Fruit fly (Drosophila melanogaster) whole organism, embryonic: Measurements from ENCODE around the gene CG10232.
A peak's percentile ranks its signal among the peaks of the same experiment; 100 is the strongest.

ENCODE experiments used
- Aef1 ChIP-seq: fragments of 200-800 bp; sonication (Bioruptor generic); IDR thresholded peaks from 3 replicates; pipeline ENCODE4 v1.3.6; 2022; ENCODE audit warnings: missing biosample characterization, missing genetic modification characterization
- Atf3 ChIP-seq: fragments of 200-800 bp; sonication (Bioruptor generic); optimal IDR thresholded peaks from 3 replicates; lab custom pipeline; 2016; ENCODE audit warnings: missing biosample characterization, missing genetic modification characterization
- CG11247 ChIP-seq: fragments of 200-800 bp; sonication (Bioruptor generic); IDR thresholded peaks from 2 replicates; pipeline ENCODE4 v1.3.6; 2022; ENCODE audit warnings: missing biosample characterization, missing genetic modification characterization
- CG12659 ChIP-seq: fragments of 200-800 bp; sonication (Bioruptor generic); optimal IDR thresholded peaks from 3 replicates; lab custom pipeline; 2017; ENCODE audit warnings: mild to moderate bottlenecking, missing biosample characterization, missing genetic modification reagents, missing genetic modification characterization
- CG12769 ChIP-seq: fragments of 200-800 bp; sonication (Bioruptor generic); optimal IDR thresholded peaks from 2 replicates; lab custom pipeline; 2019; ENCODE audit warnings: missing biosample characterization, mild to moderate bottlenecking, missing genetic modification characterization, moderate library complexity
- CG14965 ChIP-seq: fragments of 200-800 bp; sonication (Bioruptor generic); optimal IDR thresholded peaks from 2 replicates; lab custom pipeline; 2016; ENCODE audit warnings: missing biosample characterization, missing genetic modification characterization, borderline replicate concordance
- CG15514 ChIP-seq: fragments of 200-800 bp; sonication (Bioruptor generic); optimal IDR thresholded peaks from 3 replicates; lab custom pipeline; 2017; ENCODE audit warnings: missing biosample characterization, missing genetic modification characterization, mild to moderate bottlenecking, moderate library complexity, missing genetic modification reagents
- CG18011 ChIP-seq: fragments of 200-800 bp; sonication (Bioruptor generic); optimal IDR thresholded peaks from 2 replicates; lab custom pipeline; 2017; ENCODE audit warnings: missing biosample characterization, missing genetic modification characterization, mild to moderate bottlenecking, moderate library complexity, missing genotype
- CG2875 ChIP-seq: fragments of 200-800 bp; sonication (Bioruptor generic); optimal IDR thresholded peaks from 2 replicates; lab custom pipeline; 2017; ENCODE audit warnings: missing biosample characterization, mild to moderate bottlenecking, missing genetic modification characterization, missing genetic modification reagents
- CG30431 ChIP-seq: fragments of 200-800 bp; sonication (Bioruptor generic); optimal IDR thresholded peaks from 2 replicates; lab custom pipeline; 2017; ENCODE audit warnings: missing biosample characterization, missing genetic modification characterization
- CG4707 ChIP-seq: fragments of 200-800 bp; sonication (Bioruptor generic); optimal IDR thresholded peaks from 2 replicates; lab custom pipeline; 2018; ENCODE audit warnings: missing biosample characterization, mild to moderate bottlenecking, missing genetic modification characterization, moderate library complexity
- CG6813 ChIP-seq: fragments of 200-800 bp; sonication (Bioruptor generic); optimal IDR thresholded peaks from 2 replicates; lab custom pipeline; 2017; ENCODE audit warnings: missing biosample characterization, missing genetic modification characterization, mild to moderate bottlenecking, moderate library complexity, missing genetic modification reagents
- CG7372 ChIP-seq: fragments of 200-800 bp; sonication (Bioruptor generic); IDR thresholded peaks from 2 replicates; pipeline ENCODE4 v1.3.6; 2022; ENCODE audit warnings: missing biosample characterization, missing genetic modification characterization
- CG8388 ChIP-seq: fragments of 200-800 bp; sonication (Bioruptor generic); optimal IDR thresholded peaks from 2 replicates; lab custom pipeline; 2019; ENCODE audit warnings: missing biosample characterization, mild to moderate bottlenecking, missing genetic modification characterization, moderate library complexity
- Dll ChIP-seq: fragments of 200-800 bp; sonication (Bioruptor generic); IDR thresholded peaks from 4 replicates; pipeline ENCODE4 v1.3.6; 2022; ENCODE audit warnings: missing biosample characterization, missing genetic modification characterization; ENCODE audit not compliant: partially characterized antibody
- Fer1 ChIP-seq: fragments of 200-800 bp; sonication (Bioruptor generic); optimal IDR thresholded peaks from 2 replicates; lab custom pipeline; 2017; ENCODE audit warnings: missing biosample characterization, mild to moderate bottlenecking, missing genetic modification characterization
- HLH3B ChIP-seq: fragments of 200-800 bp; sonication (Bioruptor generic); IDR thresholded peaks from 2 replicates; pipeline ENCODE4 v1.3.6; 2022; ENCODE audit warnings: missing biosample characterization, missing genetic modification characterization
- Hmr ChIP-seq: fragments of 200-800 bp; sonication (Bioruptor generic); optimal IDR thresholded peaks from 3 replicates; lab custom pipeline; 2017; ENCODE audit warnings: mild to moderate bottlenecking, missing biosample characterization, missing genetic modification reagents, missing genetic modification characterization
- Hmx ChIP-seq: fragments of 200-800 bp; sonication (Bioruptor generic); optimal IDR thresholded peaks from 2 replicates; lab custom pipeline; 2016; ENCODE audit warnings: missing biosample characterization, missing genetic modification characterization
- Hr78 ChIP-seq, 2 experiments: fragments of 200-800 bp in 1 of 2; fragments of >200 bp in 1 of 2; sonication (Bioruptor generic) in 1 of 2; optimal IDR thresholded peaks; 2 replicates each; lab custom pipeline; 2017 to 2019; ENCODE audit warnings: missing biosample characterization in 2 of 2, missing genetic modification characterization in 2 of 2, mild to moderate bottlenecking in 1 of 2, moderate library complexity in 1 of 2
- Jarid2 ChIP-seq: fragments of 200-800 bp; sonication (Bioruptor generic); optimal IDR thresholded peaks from 3 replicates; lab custom pipeline; 2017; ENCODE audit warnings: mild to moderate bottlenecking, missing biosample characterization, missing genetic modification reagents, missing genetic modification characterization
- NC2α ChIP-seq: fragments of 200-800 bp; sonication (Bioruptor generic); optimal IDR thresholded peaks from 2 replicates; lab custom pipeline; 2016; ENCODE audit warnings: missing biosample characterization, missing genetic modification characterization
- Sry-β ChIP-seq: fragments of 200-800 bp; sonication (Bioruptor generic); optimal IDR thresholded peaks from 2 replicates; lab custom pipeline; 2018; ENCODE audit warnings: missing biosample characterization, mild to moderate bottlenecking, missing genetic modification characterization, moderate library complexity
- Taf1 ChIP-seq: fragments of 200-800 bp; sonication (Bioruptor generic); IDR thresholded peaks from 2 replicates; pipeline ENCODE4 v1.3.6; 2022; ENCODE audit warnings: missing biosample characterization, missing genetic modification characterization
- cas ChIP-seq: fragments of 200-800 bp; sonication (Bioruptor generic); IDR thresholded peaks from 2 replicates; pipeline ENCODE4 v1.3.6; 2022; ENCODE audit warnings: missing biosample characterization, missing genetic modification characterization
- chm ChIP-seq: fragments of 200-800 bp; sonication (Bioruptor generic); IDR thresholded peaks from 2 replicates; pipeline ENCODE4 v1.3.6; 2022; ENCODE audit warnings: missing biosample characterization, missing genetic modification characterization
- ci ChIP-seq: fragments of 200-800 bp; sonication (Bioruptor generic); IDR thresholded peaks from 3 replicates; pipeline ENCODE4 v1.3.6; 2022; ENCODE audit warnings: missing biosample characterization, missing genetic modification characterization
- croc ChIP-seq: fragments of 200-800 bp; sonication (Bioruptor generic); conservative IDR thresholded peaks from 3 replicates; pipeline ENCODE4 v1.3.6; 2022; ENCODE audit warnings: missing biosample characterization, missing genetic modification characterization
- cwo ChIP-seq: fragments of 200-800 bp; sonication (Bioruptor generic); optimal IDR thresholded peaks from 3 replicates; lab custom pipeline; 2017; ENCODE audit warnings: missing biosample characterization, missing genetic modification characterization, mild to moderate bottlenecking, moderate library complexity, missing genetic modification reagents
- ems ChIP-seq: fragments of 200-800 bp; sonication (Bioruptor generic); optimal IDR thresholded peaks from 3 replicates; lab custom pipeline; 2016; ENCODE audit warnings: missing biosample characterization, missing genetic modification characterization
- esg ChIP-seq: fragments of 200-800 bp; sonication (Bioruptor generic); conservative IDR thresholded peaks from 2 replicates; pipeline ENCODE4 v1.3.6; 2022; ENCODE audit warnings: missing biosample characterization, missing genetic modification characterization
- exex ChIP-seq: fragments of 200-800 bp; sonication (Bioruptor generic); optimal IDR thresholded peaks from 4 replicates; lab custom pipeline; 2018; ENCODE audit warnings: missing biosample characterization, mild to moderate bottlenecking, missing genetic modification characterization, moderate library complexity
- gem ChIP-seq: fragments of 200-800 bp; sonication (Bioruptor generic); optimal IDR thresholded peaks from 2 replicates; lab custom pipeline; 2019; ENCODE audit warnings: missing biosample characterization, mild to moderate bottlenecking, missing genetic modification characterization, moderate library complexity
- gsb ChIP-seq: fragments of 200-800 bp; sonication (Bioruptor generic); IDR thresholded peaks from 2 replicates; pipeline ENCODE4 v1.3.6; 2022; ENCODE audit warnings: missing biosample characterization, missing genetic modification characterization
- ham ChIP-seq: fragments of 200-800 bp; sonication (Bioruptor generic); IDR thresholded peaks from 2 replicates; pipeline ENCODE4 v1.3.6; 2022; ENCODE audit warnings: missing biosample characterization, missing genetic modification characterization
- lbe ChIP-seq: fragments of 200-800 bp; sonication (Bioruptor generic); optimal IDR thresholded peaks from 2 replicates; lab custom pipeline; 2016; ENCODE audit warnings: missing biosample characterization, mild to moderate bottlenecking, missing genetic modification characterization
- lmd ChIP-seq: fragments of 200-800 bp; sonication (Bioruptor generic); IDR thresholded peaks from 2 replicates; pipeline ENCODE4 v1.3.6; 2022; ENCODE audit warnings: missing biosample characterization, missing genetic modification characterization
- maf-S ChIP-seq: fragments of 200-800 bp; sonication (Bioruptor generic); optimal IDR thresholded peaks from 2 replicates; lab custom pipeline; 2016; ENCODE audit warnings: missing biosample characterization, missing genetic modification characterization
- nmo ChIP-seq: fragments of 200-800 bp; sonication (Bioruptor generic); optimal IDR thresholded peaks from 2 replicates; lab custom pipeline; 2018; ENCODE audit warnings: missing biosample characterization, mild to moderate bottlenecking, missing genetic modification characterization, moderate library complexity
- odd ChIP-seq: fragments of 200-800 bp; sonication (Bioruptor generic); optimal IDR thresholded peaks from 2 replicates; lab custom pipeline; 2017; ENCODE audit warnings: missing biosample characterization, mild to moderate bottlenecking, missing genetic modification characterization
- ro ChIP-seq: fragments of 200-800 bp; sonication (Bioruptor generic); IDR thresholded peaks from 2 replicates; pipeline ENCODE4 v1.3.6; 2022; ENCODE audit warnings: missing biosample characterization, missing genetic modification characterization
- shn ChIP-seq: fragments of 200-800 bp; sonication (Bioruptor generic); optimal IDR thresholded peaks from 3 replicates; lab custom pipeline; 2016; ENCODE audit warnings: missing biosample characterization, missing genetic modification characterization
- slou ChIP-seq: fragments of 200-800 bp; sonication (Bioruptor generic); optimal IDR thresholded peaks from 3 replicates; lab custom pipeline; 2016; ENCODE audit warnings: missing biosample characterization, missing genetic modification characterization
- stc ChIP-seq: fragments of 200-800 bp; sonication (Bioruptor generic); IDR thresholded peaks from 2 replicates; pipeline ENCODE4 v1.3.6; 2022; ENCODE audit warnings: missing biosample characterization, missing genetic modification characterization
- tin ChIP-seq: fragments of 200-800 bp; sonication (Bioruptor generic); optimal IDR thresholded peaks from 3 replicates; lab custom pipeline; 2016; ENCODE audit warnings: missing biosample characterization, missing genetic modification characterization
- tup ChIP-seq: fragments of 200-800 bp; sonication (Bioruptor generic); optimal IDR thresholded peaks from 2 replicates; lab custom pipeline; 2016; ENCODE audit warnings: missing biosample characterization, mild to moderate bottlenecking, missing genetic modification characterization, moderate library complexity
- vnd ChIP-seq: fragments of 200-800 bp; sonication (Bioruptor generic); IDR thresholded peaks from 3 replicates; pipeline ENCODE4 v1.3.6; 2022; ENCODE audit warnings: missing biosample characterization, missing genetic modification characterization; ENCODE audit not compliant: partially characterized antibody
- wor ChIP-seq: fragments of 200-800 bp; sonication (Bioruptor generic); IDR thresholded peaks from 2 replicates; pipeline ENCODE4 v1.3.6; 2022; ENCODE audit warnings: missing biosample characterization, missing genetic modification characterization
- zfh1 ChIP-seq: fragments of 200-800 bp; sonication (Bioruptor generic); IDR thresholded peaks from 3 replicates; pipeline ENCODE4 v1.3.6; 2022; ENCODE audit warnings: missing biosample characterization, missing genetic modification characterization

The CG10232 gene

DNA sequence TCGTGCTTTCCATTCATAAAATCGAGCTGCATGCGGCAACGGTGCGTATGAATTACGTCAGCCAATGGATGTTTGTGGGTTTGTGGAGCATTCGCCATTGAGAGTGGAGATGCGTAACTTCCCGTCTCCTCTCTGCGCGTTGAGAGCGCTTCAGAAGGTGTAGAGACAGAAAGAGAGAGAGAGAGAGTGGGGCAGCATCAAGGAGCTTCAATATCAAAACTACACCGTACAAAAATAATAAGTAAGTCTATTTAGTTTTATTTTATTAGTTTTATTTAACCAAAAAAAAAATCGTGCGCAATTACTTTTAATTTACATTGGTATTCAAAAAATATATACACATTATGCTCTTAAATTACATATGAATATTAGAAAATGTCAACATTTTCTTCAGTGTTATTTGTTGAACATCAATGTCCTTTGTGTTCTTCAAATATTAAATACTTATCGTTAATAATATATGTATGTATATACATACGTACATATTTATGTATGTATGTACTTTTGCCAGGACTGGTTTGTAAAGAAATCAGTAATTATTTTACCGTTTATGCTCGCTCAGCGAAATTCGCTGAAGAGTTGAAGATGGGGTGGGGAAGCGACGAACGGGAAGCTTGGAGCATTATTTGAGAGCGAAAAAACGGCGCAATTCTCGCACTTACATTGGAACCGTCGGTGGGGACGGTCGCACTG lies 1.4 kb upstream of the CG10232 start, which contains the start of gene CG10365 (continued):
- peak; percentile 76 for TF ChIP-seq odd (GFP tag; lab: Kevin White, UChicago)
- peak; percentile 78 for TF ChIP-seq Aef1
- peak; percentile 90 for TF ChIP-seq cwo (GFP tag; lab: Kevin White, UChicago)
- no peak for TF ChIP-seq CG14965 (GFP tag; lab: Kevin White, UChicago)
- no peak for TF ChIP-seq Hmx (GFP tag; lab: Kevin White, UChicago)
- peak; percentile 70 for TF ChIP-seq CG12769 (tag; lab: Kevin White, UChicago)
- no peak for TF ChIP-seq Jarid2 (GFP tag; lab: Kevin White, UChicago)
- TF ChIP-seq wor (GFP tag; lab: Robert Waterston, UW): peak; percentile 57
- TF ChIP-seq lmd (GFP tag; lab: Robert Waterston, UW): peak; percentile 85
- TF ChIP-seq nmo (GFP tag; lab: Kevin White, UChicago): peak; percentile 90
- TF ChIP-seq CG7372: peak; percentile 56; the same call in 1 of the 2 replicates
- peak; percentile 89 for TF ChIP-seq Fer1 (GFP tag; lab: Kevin White, UChicago)
- TF ChIP-seq CG2875: peak; percentile 33
- TF ChIP-seq esg: peak; percentile 86
- peak; percentile 96 for TF ChIP-seq gem
- TF ChIP-seq HLH3B (GFP tag; lab: Robert Waterston, UW): peak; percentile 87
- peak; percentile 67 for TF ChIP-seq tin
- TF ChIP-seq chm (GFP tag; lab: Robert Waterston, UW): no peak; the same call in 1 of the 2 replicates
- no peak for TF ChIP-seq NC2α (GFP tag; lab: Kevin White, UChicago)
- TF ChIP-seq Sry-β (GFP tag; lab: Kevin White, UChicago): no peak
- TF ChIP-seq Taf1 (GFP tag; lab: Robert Waterston, UW): no peak
- TF ChIP-seq shn (GFP tag; lab: Kevin White, UChicago): no peak
- no peak for TF ChIP-seq CG30431 (GFP tag; lab: Kevin White, UChicago)
- peak; percentile 94 for TF ChIP-seq Hmr
- TF ChIP-seq ems: no peak
- TF ChIP-seq CG4707 (GFP tag; lab: Kevin White, UChicago): no peak
- TF ChIP-seq maf-S (GFP tag; lab: Kevin White, UChicago): no peak
- TF ChIP-seq CG6813 (GFP tag; lab: Kevin White, UChicago): peak; percentile 82
- peak; percentile 90 for TF ChIP-seq CG8388 (GFP tag; lab: Kevin White, UChicago)
- peak in 1 of 2 experiments; percentile 33 for TF ChIP-seq Hr78 (GFP tag; optimal IDR thresholded peaks at IDR 0.05; lab: Kevin White, UChicago)
- peak; percentile 21 for TF ChIP-seq CG15514 (GFP tag; lab: Kevin White, UChicago)
- TF ChIP-seq exex (tag; lab: Kevin White, UChicago): peak; percentile 66
- peak; percentile 57 for TF ChIP-seq slou
- TF ChIP-seq cas (GFP tag; lab: Robert Waterston, UW): 0 out of 2 replicates have a peak, but pooled peaks have one; percentile 50
- peak; percentile 61; the same call in 1 of the 3 replicates for TF ChIP-seq ci (GFP tag; lab: Robert Waterston, UW)
- TF ChIP-seq gsb (GFP tag; lab: Robert Waterston, UW): 0 out of 2 replicates have a peak, but pooled peaks have one; percentile 33
- TF ChIP-seq zfh1 (GFP tag; lab: Robert Waterston, UW): 0 out of 3 replicates have a peak, but pooled peaks have one; percentile 50
- peak; percentile 93 for TF ChIP-seq CG12659 (GFP tag; lab: Kevin White, UChicago)
- no peak for TF ChIP-seq ham (GFP tag; lab: Robert Waterston, UW)
- TF ChIP-seq vnd (GFP tag; lab: Robert Waterston, UW): no peak
- peak; percentile 90 for TF ChIP-seq stc (GFP tag; lab: Robert Waterston, UW)
- TF ChIP-seq Dll (GFP tag; lab: Robert Waterston, UW): no peak
- peak; percentile 34 for TF ChIP-seq CG18011 (GFP tag; lab: Kevin White, UChicago)
- TF ChIP-seq tup (GFP tag; lab: Kevin White, UChicago): no peak
- peak; percentile 72 for TF ChIP-seq croc (GFP tag; lab: Robert Waterston, UW)
- no peak for TF ChIP-seq Atf3
- TF ChIP-seq ro: no peak
- TF ChIP-seq CG11247 (GFP tag; lab: Robert Waterston, UW): peak; percentile 78
- peak; percentile 3 for TF ChIP-seq lbe (GFP tag; lab: Kevin White, UChicago)
